Worm (Caenorhabditis elegans): ENCODE results near the gene ZC155.4.

ZC155.4 gene

ce11 chrIII:5215375-5215774, at the start of gene ZC155.4:
Gene ZC155.4 (minus strand): TSS chrIII:5215475.
- TF ChIP-seq unc-62 (GFP tag; optimal IDR thresholded peaks at IDR 0.05), result no peak

- TF ChIP-seq unc-62 (GFP tag; optimal IDR thresholded peaks at IDR 0.05), result no peak
Observed at ce11 chrIII:5264813-5265212, 49.5 kb upstream of the ZC155.4 start, which contains the start of gene gro-1. Gene gro-1 (plus strand): TSS chrIII:5265113.

DNA sequence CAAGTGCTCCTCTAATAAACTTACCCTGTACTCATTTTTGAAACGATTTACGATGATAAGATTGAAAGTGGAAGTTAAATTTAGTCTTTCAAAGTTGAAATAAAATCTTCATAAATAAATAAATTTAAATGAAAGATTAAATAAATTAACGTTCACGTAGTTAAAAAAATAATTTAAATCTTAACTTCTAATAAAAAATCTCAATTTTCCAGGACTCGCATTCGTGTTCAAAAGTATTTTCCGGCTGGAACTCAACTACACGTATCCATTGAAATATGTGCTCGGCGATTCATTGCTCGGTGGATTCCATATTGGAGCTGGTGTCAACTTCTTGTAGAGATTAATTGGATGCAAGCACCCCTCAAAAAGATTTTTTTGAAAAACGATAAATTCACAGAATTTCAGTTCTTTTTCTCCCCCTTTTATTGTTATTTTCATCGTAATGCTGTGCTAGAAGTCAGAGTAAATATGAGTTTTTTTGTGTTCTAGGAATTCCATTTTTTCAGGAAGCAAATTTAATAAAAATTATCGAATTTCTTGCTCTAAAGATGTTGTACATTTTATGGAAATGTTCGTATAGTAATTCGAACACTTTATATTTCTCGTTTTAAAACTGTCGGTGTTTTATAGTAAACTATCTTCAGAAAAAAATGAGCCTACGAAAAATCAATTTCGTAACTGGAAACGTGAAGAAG, 48.2 kb upstream of the ZC155.4 start, which contains the start of the genes C34E10.9 and hap-1:
Gene C34E10.9, minus strand, starts transcription at position 101 of the 695 bp plus-strand sequence.
Gene hap-1, plus strand, starts transcription at position 645 of the 695 bp plus-strand sequence.
- TF ChIP-seq unc-62 (GFP tag; optimal IDR thresholded peaks at IDR 0.05), result no peak

DNA sequence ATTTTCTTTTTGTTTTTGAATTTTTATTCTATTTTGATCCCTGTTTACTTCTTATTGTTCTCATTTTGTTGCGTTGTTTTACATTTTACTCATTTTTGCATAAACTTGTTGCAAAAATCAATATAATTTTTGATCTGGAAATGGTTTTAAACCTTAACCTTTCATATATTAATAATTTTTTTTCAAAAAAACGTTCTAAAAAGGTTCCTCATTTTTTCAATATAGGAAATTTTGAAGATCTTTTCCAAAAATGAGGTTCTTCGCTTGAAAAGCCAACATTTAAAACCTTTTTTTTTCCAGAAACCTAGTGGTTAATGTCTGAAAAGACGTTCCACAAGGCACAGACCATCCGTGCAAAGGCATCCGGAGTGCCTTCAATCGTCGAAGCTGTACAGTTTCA, 45.1 kb upstream of the ZC155.4 start, which contains the start of gene gop-3:
Gene gop-3, plus strand, starts transcription at position 301 of the 400 bp plus-strand sequence.
- TF ChIP-seq unc-62 (GFP tag; optimal IDR thresholded peaks at IDR 0.05), result no peak

ce11 chrIII:5258918-5259317, 43.6 kb upstream of the ZC155.4 start, which contains the start of gene gop-2:
Gene gop-2 (plus strand): TSS chrIII:5259023.
- no peak for TF ChIP-seq unc-62 (GFP tag; optimal IDR thresholded peaks at IDR 0.05)

DNA sequence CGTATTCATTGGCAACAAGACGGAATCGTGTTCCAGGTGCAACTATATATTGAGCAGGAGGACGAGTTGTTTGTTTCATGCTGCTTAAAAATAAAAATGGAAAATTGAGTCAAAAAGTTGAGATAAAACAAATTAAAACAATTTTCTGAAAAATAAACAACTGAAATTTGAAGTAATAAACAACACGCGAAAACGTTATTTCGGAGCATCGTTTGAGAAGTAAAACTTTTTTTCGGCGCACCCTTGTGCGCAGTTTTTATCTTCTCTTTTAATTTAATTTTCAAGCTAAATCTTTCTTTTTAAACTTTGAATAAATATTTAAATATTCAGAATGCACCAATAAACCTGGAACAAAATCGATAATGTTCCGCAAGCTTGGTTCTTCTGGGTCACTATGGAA, 38.8 kb upstream of the ZC155.4 start, which contains the start of the genes sumv-1 and gop-1:
Gene sumv-1, minus strand, starts transcription at position 80 of the 400 bp plus-strand sequence.
Gene gop-1, plus strand, starts transcription at position 331 of the 400 bp plus-strand sequence.
- no peak for TF ChIP-seq unc-62 (GFP tag; optimal IDR thresholded peaks at IDR 0.05)

- TF ChIP-seq unc-62 (GFP tag; optimal IDR thresholded peaks at IDR 0.05), result no peak
Observed at ce11 chrIII:5248706-5249105, 33.4 kb upstream of the ZC155.4 start.

DNA sequence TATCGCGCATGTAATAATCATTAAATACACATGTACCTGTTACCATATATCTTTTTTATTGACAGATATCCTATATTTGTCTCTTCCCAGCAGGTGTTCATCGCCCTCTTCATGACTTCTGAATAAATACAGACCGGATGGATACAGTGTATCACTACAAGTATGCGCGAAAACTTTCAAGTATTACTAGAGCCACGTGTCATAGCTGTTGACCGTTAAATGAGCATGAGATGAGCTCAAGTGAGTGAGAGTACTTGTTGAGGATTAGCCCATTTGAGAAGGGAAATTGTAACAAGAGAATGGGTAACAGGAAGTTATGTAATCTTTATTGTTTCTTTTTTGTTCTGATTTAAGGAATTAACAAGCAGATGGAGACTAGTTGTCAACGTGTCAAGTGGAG, 29.8 kb upstream of the ZC155.4 start:
- TF ChIP-seq unc-62 (GFP tag; optimal IDR thresholded peaks at IDR 0.05), result no peak

DNA sequence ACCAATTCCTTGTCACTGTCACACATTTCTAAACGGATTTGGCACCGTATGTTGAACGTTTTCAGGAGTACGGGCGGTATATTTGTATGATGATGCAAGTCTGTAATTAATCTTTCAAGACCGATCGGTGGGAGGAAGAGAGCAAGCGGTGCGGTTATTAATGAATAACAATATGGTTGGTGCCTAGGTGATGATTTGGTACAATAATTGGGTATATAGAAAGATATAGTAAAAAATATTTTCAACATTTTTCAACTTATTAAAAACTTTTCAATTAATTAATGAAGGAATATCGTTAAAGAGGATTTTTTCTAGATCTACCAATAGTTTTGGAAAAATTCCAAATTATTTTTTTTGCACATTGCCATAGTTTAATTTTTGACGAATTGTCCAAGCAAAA, 29.3 kb upstream of the ZC155.4 start, which contains the start of gene cnd-1:
Gene cnd-1, minus strand, starts transcription at position 101 of the 400 bp plus-strand sequence.
- TF ChIP-seq unc-62 (GFP tag; optimal IDR thresholded peaks at IDR 0.05), result no peak

ce11 chrIII:5241854-5242253, 26.6 kb upstream of the ZC155.4 start:
- no peak for TF ChIP-seq unc-62 (GFP tag; optimal IDR thresholded peaks at IDR 0.05)

DNA sequence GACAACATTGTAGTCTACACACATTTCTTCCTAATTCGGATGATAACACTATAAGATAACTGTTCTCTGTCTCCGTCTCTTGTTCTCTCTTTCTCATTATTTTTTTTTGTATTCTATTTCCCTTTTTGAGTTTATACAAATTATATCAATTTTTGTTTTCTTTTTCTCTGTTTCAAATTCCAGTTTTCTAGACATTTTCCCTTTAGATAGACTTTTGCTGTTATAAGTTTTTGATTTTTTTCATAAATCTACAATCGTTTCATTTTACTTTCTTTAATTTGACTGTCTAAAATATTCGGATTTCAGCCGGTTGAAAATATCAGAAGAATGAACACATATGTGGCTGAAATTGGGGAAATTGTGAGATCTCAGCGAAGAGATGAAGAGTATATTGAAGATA, 20.8 kb upstream of the ZC155.4 start, which contains the start of gene prx-10:
Gene prx-10, plus strand, starts transcription at position 301 of the 400 bp plus-strand sequence.
- TF ChIP-seq unc-62 (GFP tag; optimal IDR thresholded peaks at IDR 0.05), result no peak

- TF ChIP-seq unc-62 (GFP tag; optimal IDR thresholded peaks at IDR 0.05), result no peak
Observed at ce11 chrIII:5234312-5234711, 19.0 kb upstream of the ZC155.4 start, which contains the start of gene mrps-26. Gene mrps-26 (plus strand): TSS chrIII:5234612.

DNA sequence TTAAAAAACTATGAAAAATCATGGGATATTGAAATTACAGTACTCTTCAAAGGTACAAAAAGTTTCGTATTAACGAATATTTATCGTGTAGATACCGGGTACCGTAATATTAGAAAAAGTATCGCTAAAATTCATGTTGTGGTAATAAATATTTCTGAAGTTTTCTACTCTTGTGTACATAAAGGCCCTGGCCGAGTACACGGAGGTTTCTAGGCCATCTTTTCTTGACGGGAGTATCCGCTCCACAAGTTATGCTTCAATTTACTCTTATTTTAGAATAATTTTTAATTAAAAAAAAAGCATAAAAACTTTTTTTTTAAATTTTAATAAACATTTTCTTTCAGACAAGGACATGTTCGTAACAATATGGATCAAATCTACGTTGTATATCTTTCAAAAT, 17.9 kb upstream of the ZC155.4 start:
- TF ChIP-seq unc-62 (GFP tag; optimal IDR thresholded peaks at IDR 0.05), result no peak

ce11 chrIII:5230415-5230814, 15.1 kb upstream of the ZC155.4 start, which contains the start of gene prmt-5:
Gene prmt-5 (plus strand): TSS chrIII:5230555.
- TF ChIP-seq unc-62 (GFP tag; optimal IDR thresholded peaks at IDR 0.05), result no peak

DNA sequence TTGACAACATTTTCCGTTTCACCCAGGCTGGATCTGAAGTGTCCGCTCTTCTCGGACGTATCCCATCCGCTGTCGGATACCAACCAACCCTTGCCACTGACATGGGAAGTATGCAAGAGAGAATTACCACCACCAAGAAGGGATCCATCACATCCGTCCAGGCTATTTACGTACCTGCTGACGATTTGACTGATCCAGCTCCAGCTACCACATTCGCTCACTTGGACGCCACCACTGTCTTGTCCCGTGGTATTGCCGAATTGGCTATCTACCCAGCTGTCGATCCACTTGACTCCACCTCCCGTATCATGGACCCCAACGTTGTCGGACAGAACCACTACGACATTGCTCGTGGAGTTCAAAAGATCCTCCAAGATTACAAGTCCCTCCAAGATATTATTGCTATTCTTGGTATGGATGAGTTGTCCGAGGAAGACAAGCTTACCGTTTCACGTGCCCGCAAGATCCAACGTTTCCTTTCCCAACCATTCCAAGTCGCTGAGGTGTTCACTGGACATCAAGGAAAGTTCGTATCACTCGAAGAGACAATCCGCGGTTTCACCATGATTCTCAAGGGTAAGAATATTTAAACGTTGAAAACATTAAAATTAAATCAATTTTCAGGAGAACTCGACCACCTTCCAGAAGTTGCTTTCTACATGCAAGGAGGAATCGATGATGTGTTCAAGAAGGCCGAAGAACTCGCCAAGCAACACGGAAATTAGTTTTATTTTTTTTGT, 14.4 kb upstream of the ZC155.4 start:
- TF ChIP-seq unc-62 (GFP tag; optimal IDR thresholded peaks at IDR 0.05), result no peak

DNA sequence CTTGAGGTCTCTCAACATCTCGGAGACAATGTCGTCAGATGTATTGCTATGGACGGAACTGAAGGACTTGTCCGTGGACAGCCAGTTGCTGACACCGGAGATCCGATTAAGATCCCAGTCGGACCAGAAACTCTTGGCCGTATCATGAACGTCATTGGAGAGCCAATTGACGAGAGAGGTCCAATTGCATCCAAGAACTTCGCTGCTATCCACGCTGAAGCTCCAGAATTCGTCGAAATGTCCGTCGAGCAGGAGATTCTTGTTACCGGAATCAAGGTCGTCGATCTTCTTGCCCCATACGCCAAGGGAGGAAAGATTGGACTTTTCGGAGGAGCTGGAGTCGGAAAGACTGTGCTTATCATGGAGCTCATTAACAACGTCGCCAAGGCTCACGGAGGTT, 13.6 kb upstream of the ZC155.4 start:
- no peak for TF ChIP-seq unc-62 (GFP tag; optimal IDR thresholded peaks at IDR 0.05)

Data from whole organism, dauer.